Fruit fly (Drosophila melanogaster) whole organism, prepupa: ENCODE results near the gene CG17191.
A peak's percentile ranks its signal among the peaks of the same experiment; 100 is the strongest.

ENCODE experiments used
- CG10631 ChIP-seq: fragments of 200-800 bp; sonication (Bioruptor generic); optimal IDR thresholded peaks from 2 replicates; lab custom pipeline; 2016; ENCODE audit warnings: missing biosample characterization, missing genetic modification characterization
- CG10669 ChIP-seq: fragments of 200-800 bp; sonication (Bioruptor generic); optimal IDR thresholded peaks from 3 replicates; lab custom pipeline; 2018; ENCODE audit warnings: missing biosample characterization, mild to moderate bottlenecking, missing genetic modification characterization, moderate library complexity
- CG11294 ChIP-seq: fragments of 200-800 bp; sonication (Bioruptor generic); IDR thresholded peaks from 2 replicates; pipeline ENCODE4 v1.3.6; 2022; ENCODE audit warnings: missing biosample characterization, missing genetic modification characterization
- CG15336 ChIP-seq: fragments of 200-800 bp; sonication (Bioruptor generic); IDR thresholded peaks from 2 replicates; pipeline ENCODE4 v1.3.6; 2022; ENCODE audit warnings: missing biosample characterization, missing genetic modification characterization
- CG16779 ChIP-seq: fragments of 200-800 bp; sonication (Bioruptor generic); optimal IDR thresholded peaks from 3 replicates; lab custom pipeline; 2017; ENCODE audit warnings: missing biosample characterization, mild to moderate bottlenecking, missing genetic modification characterization
- CG31627 ChIP-seq: fragments of 200-800 bp; sonication (Bioruptor generic); optimal IDR thresholded peaks from 3 replicates; lab custom pipeline; 2016; ENCODE audit warnings: missing biosample characterization, missing genetic modification characterization
- CG32006 ChIP-seq: fragments of 200-800 bp; sonication (Bioruptor generic); optimal IDR thresholded peaks from 3 replicates; lab custom pipeline; 2017; ENCODE audit warnings: missing biosample characterization, mild to moderate bottlenecking, missing genetic modification characterization
- CG34406 ChIP-seq: fragments of 200-800 bp; sonication (Bioruptor generic); optimal IDR thresholded peaks from 3 replicates; lab custom pipeline; 2016; ENCODE audit warnings: missing biosample characterization, missing genetic modification characterization
- CG3919 ChIP-seq: fragments of 200-800 bp; sonication (Bioruptor generic); optimal IDR thresholded peaks from 3 replicates; lab custom pipeline; 2016; ENCODE audit warnings: missing biosample characterization, missing genetic modification characterization
- CG6163 ChIP-seq: fragments of 200-800 bp; sonication (Bioruptor generic); IDR thresholded peaks from 3 replicates; pipeline ENCODE4 v1.3.6; 2022; ENCODE audit warnings: missing biosample characterization, missing genetic modification characterization
- CG6276 ChIP-seq: fragments of 200-800 bp; sonication (Bioruptor generic); optimal IDR thresholded peaks from 2 replicates; lab custom pipeline; 2017; ENCODE audit warnings: missing biosample characterization, mild to moderate bottlenecking, missing genetic modification characterization
- CG6808 ChIP-seq: fragments of 200-800 bp; sonication (Bioruptor generic); optimal IDR thresholded peaks from 3 replicates; lab custom pipeline; 2017; ENCODE audit warnings: missing biosample characterization, missing genetic modification characterization, mild to moderate bottlenecking, moderate library complexity, missing genetic modification reagents
- CG8119 ChIP-seq: fragments of 200-800 bp; sonication (Bioruptor generic); IDR thresholded peaks from 3 replicates; pipeline ENCODE4 v1.3.6; 2022; ENCODE audit warnings: missing biosample characterization, missing genetic modification characterization
- CG8319 ChIP-seq: fragments of 200-800 bp; sonication (Bioruptor generic); optimal IDR thresholded peaks from 3 replicates; lab custom pipeline; 2016; ENCODE audit warnings: missing biosample characterization, missing genetic modification characterization
- CG8632 ChIP-seq: fragments of 200-800 bp; sonication (Bioruptor generic); optimal IDR thresholded peaks from 3 replicates; lab custom pipeline; 2016; ENCODE audit warnings: missing biosample characterization, missing genetic modification characterization
- Eip78C ChIP-seq: fragments of 200-800 bp; sonication (Bioruptor generic); peaks from one replicate; lab custom pipeline; 2016; ENCODE audit warnings: missing biosample characterization, missing genetic modification characterization
- Ets96B ChIP-seq: fragments of 200-800 bp; optimal IDR thresholded peaks from 2 replicates; lab custom pipeline; 2019; ENCODE audit warnings: missing biosample characterization, mild to moderate bottlenecking, missing genetic modification characterization, moderate library complexity
- Hr39 ChIP-seq: fragments of 200-800 bp; sonication (Bioruptor generic); optimal IDR thresholded peaks from 2 replicates; lab custom pipeline; 2016; ENCODE audit warnings: missing biosample characterization, missing genetic modification characterization
- Smox ChIP-seq: fragments of 200-800 bp; sonication (Bioruptor generic); optimal IDR thresholded peaks from 3 replicates; lab custom pipeline; 2016; ENCODE audit warnings: missing biosample characterization, missing genetic modification characterization
- acj6 ChIP-seq: fragments of 200-800 bp; sonication (Bioruptor generic); optimal IDR thresholded peaks from 3 replicates; lab custom pipeline; 2016; ENCODE audit warnings: missing biosample characterization, missing genetic modification characterization
- dac ChIP-seq: fragments of 200-800 bp; sonication (Bioruptor generic); optimal IDR thresholded peaks from 2 replicates; lab custom pipeline; 2017; ENCODE audit warnings: missing biosample characterization, mild to moderate bottlenecking, missing genetic modification characterization
- esn ChIP-seq: fragments of 200-800 bp; sonication (Bioruptor generic); optimal IDR thresholded peaks from 2 replicates; lab custom pipeline; 2016; ENCODE audit warnings: missing biosample characterization, mild to moderate bottlenecking, missing genetic modification characterization, moderate library complexity
- fkh ChIP-seq: fragments of 200-800 bp; sonication (Bioruptor generic); optimal IDR thresholded peaks from 3 replicates; lab custom pipeline; 2017; ENCODE audit warnings: missing biosample characterization, mild to moderate bottlenecking, missing genetic modification characterization, moderate library complexity
- net ChIP-seq: fragments of 200-800 bp; sonication (Bioruptor generic); optimal IDR thresholded peaks from 3 replicates; lab custom pipeline; 2016; ENCODE audit warnings: missing biosample characterization, missing genetic modification characterization
- ss ChIP-seq, 2 experiments: fragments of 200-800 bp; sonication (Bioruptor generic); optimal IDR thresholded peaks; 2 replicates in 1 of 2; 3 replicates in 1 of 2; lab custom pipeline; 2017 to 2018; ENCODE audit warnings: mild to moderate bottlenecking in 2 of 2, missing biosample characterization in 2 of 2, missing genetic modification characterization in 2 of 2, moderate library complexity in 1 of 2
- svp ChIP-seq: fragments of 200-800 bp; sonication (Bioruptor generic); peaks from one replicate; lab custom pipeline; 2016; ENCODE audit warnings: missing biosample characterization, missing genetic modification characterization
- topi ChIP-seq: fragments of 200-800 bp; sonication (Bioruptor generic); optimal IDR thresholded peaks from 3 replicates; lab custom pipeline; 2016; ENCODE audit warnings: missing biosample characterization, missing genetic modification characterization
- vri ChIP-seq: fragments of 200-800 bp; sonication (Bioruptor generic); optimal IDR thresholded peaks from 3 replicates; lab custom pipeline; 2016; ENCODE audit warnings: missing biosample characterization, mild to moderate bottlenecking, missing genetic modification characterization

CG17191 gene

DNA sequence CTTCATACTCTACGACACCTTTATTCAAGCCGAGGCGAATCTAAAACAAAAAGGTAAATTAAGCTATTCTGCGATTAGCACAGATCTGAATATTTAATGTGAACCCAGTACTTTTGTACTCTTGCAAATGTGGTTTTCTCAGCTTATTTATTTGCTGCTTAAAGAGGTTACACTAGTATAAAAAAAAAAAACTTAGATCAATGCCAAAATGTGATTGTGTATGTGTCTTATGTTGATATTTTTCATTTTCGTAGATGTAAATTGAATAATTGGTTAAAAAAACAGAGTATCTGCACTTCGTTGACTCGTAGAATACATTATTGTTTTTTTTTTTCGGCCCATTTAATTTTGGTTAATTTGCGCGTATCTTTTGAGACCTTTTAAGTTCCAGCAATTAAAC lies 49.8 kb downstream of the CG17191 start:
- no peak for TF ChIP-seq CG6808 (GFP tag; lab: Kevin White, UChicago)
- no peak for TF ChIP-seq esn (GFP tag; lab: Kevin White, UChicago)
- no peak for TF ChIP-seq net (GFP tag; lab: Kevin White, UChicago)
- TF ChIP-seq CG10631 (GFP tag; lab: Kevin White, UChicago), result no peak
- TF ChIP-seq CG11294 (GFP tag; lab: Robert Waterston, UW), result no peak
- no peak for TF ChIP-seq acj6 (GFP tag; lab: Kevin White, UChicago)
- TF ChIP-seq CG31627 (GFP tag; lab: Kevin White, UChicago), result no peak
- TF ChIP-seq CG3919 (GFP tag; lab: Kevin White, UChicago), result no peak
- no peak for TF ChIP-seq CG6276 (GFP tag; lab: Kevin White, UChicago)
- no peak for TF ChIP-seq CG16779 (tag; lab: Kevin White, UChicago)
- TF ChIP-seq Ets96B (tag; lab: Kevin White, UChicago), result no peak
- TF ChIP-seq topi (GFP tag; lab: Kevin White, UChicago), result no peak
- no peak for TF ChIP-seq CG32006 (GFP tag; lab: Kevin White, UChicago)
- no peak for TF ChIP-seq CG10669 (GFP tag; lab: Kevin White, UChicago)
- no peak for TF ChIP-seq svp (GFP tag; lab: Kevin White, UChicago)

DNA sequence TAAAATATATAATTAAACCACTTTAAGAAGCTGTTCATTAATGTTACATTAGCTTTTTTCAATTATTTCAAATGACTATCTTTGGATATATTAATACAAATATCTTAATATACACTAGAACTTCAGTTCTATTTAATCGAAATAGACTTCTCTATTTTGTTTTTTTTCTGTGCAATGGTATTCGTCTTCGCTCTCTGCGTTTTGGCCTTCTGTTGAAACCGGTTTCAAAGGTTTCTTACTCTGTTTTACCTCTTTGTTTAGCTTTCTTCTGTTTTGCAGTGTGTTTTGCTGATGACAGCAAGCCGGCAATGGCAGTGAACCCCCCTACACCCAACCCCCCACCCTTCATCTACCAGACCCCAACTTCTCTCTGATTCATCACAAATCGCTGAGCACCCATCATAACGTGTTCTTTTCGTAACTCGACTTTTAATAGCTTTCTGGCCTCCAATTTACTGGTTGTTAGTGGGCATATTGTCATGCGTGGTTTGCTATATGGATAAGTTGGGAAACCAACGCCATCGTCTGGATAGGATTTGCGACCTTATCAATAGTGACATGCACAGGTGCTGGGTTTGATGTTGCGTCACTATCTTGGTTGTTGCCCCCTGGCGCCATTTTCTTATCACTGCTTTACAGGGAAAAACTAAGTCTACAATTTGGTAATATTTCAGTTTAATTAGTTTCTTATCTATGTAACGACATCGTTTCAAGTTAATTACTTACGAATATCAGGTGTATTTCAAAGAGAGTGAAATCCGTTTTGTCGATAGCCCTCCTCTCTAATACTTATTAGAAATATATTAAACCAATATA lies 50.5 kb downstream of the CG17191 start:
- peak; percentile 37 for TF ChIP-seq esn (GFP tag; lab: Kevin White, UChicago)
- TF ChIP-seq CG10631 (GFP tag; lab: Kevin White, UChicago), result peak; percentile 27
- peak; percentile 83 for TF ChIP-seq Eip78C (GFP tag; lab: Kevin White, UChicago)
- TF ChIP-seq CG8119 (GFP tag; lab: Robert Waterston, UW), result peak; percentile 75
- TF ChIP-seq svp (GFP tag; lab: Kevin White, UChicago), result peak; percentile 28
- TF ChIP-seq dac (GFP tag; lab: Kevin White, UChicago), result no peak
- TF ChIP-seq Smox (GFP tag; lab: Kevin White, UChicago), result no peak
- TF ChIP-seq fkh (GFP tag; lab: Kevin White, UChicago), result peak; percentile 38
- no peak for TF ChIP-seq Hr39 (GFP tag; lab: Kevin White, UChicago)
- TF ChIP-seq CG15336 (GFP tag; lab: Robert Waterston, UW), result peak; percentile 61; the same call in 1 of the 2 replicates
- TF ChIP-seq vri (GFP tag; lab: Kevin White, UChicago), result peak; percentile 36
- TF ChIP-seq CG6163, result peak; percentile 65; the same call in 2 of the 3 replicates
- TF ChIP-seq ss (GFP tag; optimal IDR thresholded peaks at IDR 0.05; lab: Kevin White, UChicago), result peak in 1 of 2 experiments; percentile 10
- peak; percentile 28 for TF ChIP-seq CG8632 (GFP tag; lab: Kevin White, UChicago)
- peak; percentile 3 for TF ChIP-seq CG8319
- no peak for TF ChIP-seq CG31627 (GFP tag; lab: Kevin White, UChicago)
- TF ChIP-seq CG34406, result peak; percentile 1
- TF ChIP-seq CG6276 (GFP tag; lab: Kevin White, UChicago), result peak; percentile 30
